Fruit fly (Drosophila melanogaster) whole organism, adult: Measurements from ENCODE around the gene mtd.
A peak's percentile ranks its signal among the peaks of the same experiment; 100 is the strongest.

Experiments used
- CG11617 ChIP-seq: fragments of 200-800 bp; sonication (Bioruptor generic); optimal IDR thresholded peaks from 2 replicates; lab custom pipeline; 2017; ENCODE audit warnings: mild to moderate bottlenecking, missing biosample characterization, missing genetic modification reagents, missing genetic modification characterization
- CG1620 ChIP-seq: fragments of 200-800 bp; sonication (Bioruptor generic); optimal IDR thresholded peaks from 2 replicates; lab custom pipeline; 2016; ENCODE audit warnings: missing biosample characterization, missing genetic modification characterization
- CG5204 ChIP-seq: fragments of 200-800 bp; sonication (Bioruptor generic); optimal IDR thresholded peaks from 2 replicates; lab custom pipeline; 2016; ENCODE audit warnings: missing biosample characterization, missing genetic modification characterization
- CG7101 ChIP-seq: fragments of 200-800 bp; sonication (Bioruptor generic); optimal IDR thresholded peaks from 2 replicates; lab custom pipeline; 2018; ENCODE audit warnings: missing biosample characterization, mild to moderate bottlenecking, missing genetic modification characterization, moderate library complexity
- Crg-1 ChIP-seq: fragments of 200-800 bp; sonication (Bioruptor generic); optimal IDR thresholded peaks from 2 replicates; lab custom pipeline; 2016; ENCODE audit warnings: missing biosample characterization, missing genetic modification characterization
- Mnt ChIP-seq: fragments of 200-800 bp; sonication (Bioruptor generic); optimal IDR thresholded peaks from 2 replicates; lab custom pipeline; 2016; ENCODE audit warnings: missing biosample characterization, mild to moderate bottlenecking, missing genetic modification characterization
- cnc ChIP-seq, 2 experiments: fragments of >200 bp; optimal IDR thresholded peaks; 2 replicates each; lab custom pipeline; 2017

dm6 chr3R:5283360-5283963 is 66.8 kb downstream of the mtd start:
- peak; percentile 92 for TF ChIP-seq CG5204 (GFP tag; lab: Kevin White, UChicago)
- TF ChIP-seq Crg-1, result peak; percentile 56
- TF ChIP-seq Mnt (GFP tag; lab: Kevin White, UChicago), result peak; percentile 63
- peak; percentile 75 for TF ChIP-seq CG7101
- TF ChIP-seq CG1620 (GFP tag; lab: Kevin White, UChicago), result peak; percentile 45
- no peak for TF ChIP-seq cnc (optimal IDR thresholded peaks at IDR 0.05; lab: Kevin White, UChicago)
- TF ChIP-seq CG11617 (GFP tag; lab: Kevin White, UChicago), result peak; percentile 86
